Fruit fly (Drosophila melanogaster) whole organism, embryonic: ENCODE measurements around the gene RpL7A.

ENCODE experiments used
- Abd-B ChIP-seq: fragments of 200-800 bp; sonication (Bioruptor generic); optimal IDR thresholded peaks from 2 replicates; lab custom pipeline; 2018; ENCODE audit warnings: missing biosample characterization, mild to moderate bottlenecking, missing genetic modification characterization, moderate library complexity
- Atf3 ChIP-seq: fragments of 200-800 bp; sonication (Bioruptor generic); optimal IDR thresholded peaks from 3 replicates; lab custom pipeline; 2016; ENCODE audit warnings: missing biosample characterization, missing genetic modification characterization
- B-H2 ChIP-seq: fragments of 200-800 bp; sonication (Bioruptor generic); optimal IDR thresholded peaks from 2 replicates; lab custom pipeline; 2018; ENCODE audit warnings: missing biosample characterization, mild to moderate bottlenecking, missing genetic modification characterization
- CG1024 ChIP-seq: fragments of 200-800 bp; sonication (Bioruptor generic); IDR thresholded peaks from 2 replicates; pipeline ENCODE4 v1.3.6; 2022; ENCODE audit warnings: missing biosample characterization, missing genetic modification characterization
- CG10274 ChIP-seq: fragments of 200-800 bp; sonication (Bioruptor generic); optimal IDR thresholded peaks from 3 replicates; lab custom pipeline; 2017; ENCODE audit warnings: missing biosample characterization, mild to moderate bottlenecking, missing genetic modification characterization
- CG12155 ChIP-seq: fragments of 200-800 bp; sonication (Bioruptor generic); optimal IDR thresholded peaks from 3 replicates; lab custom pipeline; 2016; ENCODE audit warnings: missing biosample characterization, missing genetic modification characterization
- CG12299 ChIP-seq: fragments of 200-800 bp; sonication (Bioruptor generic); optimal IDR thresholded peaks from 2 replicates; lab custom pipeline; 2018; ENCODE audit warnings: missing biosample characterization, mild to moderate bottlenecking, missing genetic modification characterization
- CG13775 ChIP-seq: fragments of 200-800 bp; sonication (Bioruptor generic); optimal IDR thresholded peaks from 3 replicates; lab custom pipeline; 2017; ENCODE audit warnings: missing biosample characterization, mild to moderate bottlenecking, missing genetic modification characterization
- CG14014 ChIP-seq: fragments of 200-800 bp; sonication (Bioruptor generic); IDR thresholded peaks from 2 replicates; pipeline ENCODE4 v1.3.6; 2022; ENCODE audit warnings: missing biosample characterization, missing genetic modification characterization
- CG14860 ChIP-seq: fragments of 200-800 bp; sonication (Bioruptor generic); IDR thresholded peaks from 3 replicates; pipeline ENCODE4 v1.3.6; 2022; ENCODE audit warnings: missing biosample characterization, missing genetic modification characterization; ENCODE audit not compliant: partially characterized antibody
- CG18619 ChIP-seq: fragments of 200-800 bp; sonication (Bioruptor generic); optimal IDR thresholded peaks from 3 replicates; lab custom pipeline; 2017; ENCODE audit warnings: missing biosample characterization, mild to moderate bottlenecking, missing genetic modification characterization
- CG31388 ChIP-seq: fragments of 200-800 bp; sonication (Bioruptor generic); optimal IDR thresholded peaks from 2 replicates; lab custom pipeline; 2016; ENCODE audit warnings: missing biosample characterization, missing genetic modification characterization
- CG32772 ChIP-seq: fragments of 200-800 bp; sonication (Bioruptor generic); IDR thresholded peaks from 2 replicates; pipeline ENCODE4 v1.3.6; 2022; ENCODE audit warnings: missing biosample characterization, missing genetic modification characterization
- CG3407 ChIP-seq: fragments of 200-800 bp; sonication (Bioruptor generic); optimal IDR thresholded peaks from 2 replicates; lab custom pipeline; 2018; ENCODE audit warnings: missing biosample characterization, mild to moderate bottlenecking, missing genetic modification characterization
- CG4617 ChIP-seq: fragments of 200-800 bp; sonication (Bioruptor generic); optimal IDR thresholded peaks from 3 replicates; lab custom pipeline; 2016; ENCODE audit warnings: missing biosample characterization, missing genetic modification characterization, borderline replicate concordance
- CG5245 ChIP-seq: fragments of 200-800 bp; sonication (Bioruptor generic); optimal IDR thresholded peaks from 3 replicates; lab custom pipeline; 2016; ENCODE audit warnings: missing biosample characterization, missing genetic modification characterization
- CG6254 ChIP-seq: fragments of 200-800 bp; sonication (Bioruptor generic); optimal IDR thresholded peaks from 3 replicates; lab custom pipeline; 2017; ENCODE audit warnings: mild to moderate bottlenecking, missing biosample characterization, missing genetic modification reagents, missing genetic modification characterization
- CG6813 ChIP-seq: fragments of 200-800 bp; sonication (Bioruptor generic); optimal IDR thresholded peaks from 2 replicates; lab custom pipeline; 2017; ENCODE audit warnings: missing biosample characterization, missing genetic modification characterization, mild to moderate bottlenecking, moderate library complexity, missing genetic modification reagents
- CG7357 ChIP-seq: fragments of 200-800 bp; sonication (Bioruptor generic); IDR thresholded peaks from 3 replicates; pipeline ENCODE4 v1.3.6; 2022; ENCODE audit warnings: missing biosample characterization, missing genetic modification characterization
- CG9876 ChIP-seq: fragments of 200-800 bp; sonication (Bioruptor generic); optimal IDR thresholded peaks from 2 replicates; lab custom pipeline; 2016; ENCODE audit warnings: missing biosample characterization, missing genetic modification characterization
- CG9932 ChIP-seq: fragments of 200-800 bp; sonication (Bioruptor generic); IDR thresholded peaks from 2 replicates; pipeline ENCODE4 v1.3.6; 2022; ENCODE audit warnings: missing biosample characterization, missing genetic modification characterization
- D ChIP-seq, 2 experiments: fragments of 200-800 bp in 1 of 2; fragments of >200 bp in 1 of 2; sonication (Bioruptor generic) in 1 of 2; optimal IDR thresholded peaks; 2 replicates in 1 of 2; 3 replicates in 1 of 2; lab custom pipeline; 2017; ENCODE audit warnings: mild to moderate bottlenecking in 1 of 2, missing biosample characterization in 1 of 2, missing genetic modification characterization in 1 of 2, missing genetic modification reagents in 1 of 2
- HmgZ ChIP-seq: fragments of 200-800 bp; sonication (Bioruptor generic); optimal IDR thresholded peaks from 2 replicates; lab custom pipeline; 2018; ENCODE audit warnings: missing biosample characterization, mild to moderate bottlenecking, missing genetic modification characterization
- Hmr ChIP-seq: fragments of 200-800 bp; sonication (Bioruptor generic); optimal IDR thresholded peaks from 3 replicates; lab custom pipeline; 2017; ENCODE audit warnings: mild to moderate bottlenecking, missing biosample characterization, missing genetic modification reagents, missing genetic modification characterization
- Hr78 ChIP-seq, 2 experiments: fragments of 200-800 bp in 1 of 2; fragments of >200 bp in 1 of 2; sonication (Bioruptor generic) in 1 of 2; optimal IDR thresholded peaks; 2 replicates each; lab custom pipeline; 2017 to 2019; ENCODE audit warnings: missing biosample characterization in 2 of 2, missing genetic modification characterization in 2 of 2, mild to moderate bottlenecking in 1 of 2, moderate library complexity in 1 of 2
- MTF-1 ChIP-seq: fragments of 200-800 bp; sonication (Bioruptor generic); optimal IDR thresholded peaks from 2 replicates; lab custom pipeline; 2018; ENCODE audit warnings: missing biosample characterization, mild to moderate bottlenecking, missing genetic modification characterization, borderline replicate concordance
- ac ChIP-seq: fragments of 200-800 bp; sonication (Bioruptor generic); optimal IDR thresholded peaks from 3 replicates; lab custom pipeline; 2017; ENCODE audit warnings: missing biosample characterization, mild to moderate bottlenecking, missing genetic modification characterization
- bowl ChIP-seq: fragments of 200-800 bp; sonication (Bioruptor generic); IDR thresholded peaks from 2 replicates; pipeline ENCODE4 v1.3.6; 2022; ENCODE audit warnings: missing biosample characterization, missing genetic modification characterization
- br ChIP-seq: fragments of >200 bp; optimal IDR thresholded peaks from 2 replicates; lab custom pipeline; 2017
- bsh ChIP-seq, 2 experiments: fragments of 200-800 bp; sonication (Bioruptor generic); optimal IDR thresholded peaks; 2 replicates each; lab custom pipeline; 2017 to 2018; ENCODE audit warnings: mild to moderate bottlenecking in 2 of 2, missing biosample characterization in 2 of 2, missing genetic modification characterization in 2 of 2, moderate library complexity in 1 of 2
- chn ChIP-seq: fragments of 200-800 bp; sonication (Bioruptor generic); optimal IDR thresholded peaks from 2 replicates; lab custom pipeline; 2016; ENCODE audit warnings: missing biosample characterization, missing genetic modification characterization
- crol ChIP-seq: fragments of 200-800 bp; sonication (Bioruptor generic); IDR thresholded peaks from 2 replicates; pipeline ENCODE4 v1.3.6; 2022; ENCODE audit warnings: missing biosample characterization, missing genetic modification characterization
- danr ChIP-seq: fragments of 200-800 bp; sonication (Bioruptor generic); IDR thresholded peaks from 2 replicates; pipeline ENCODE4 v1.3.6; 2022; ENCODE audit warnings: missing biosample characterization, missing genetic modification characterization
- fd96Cb ChIP-seq: fragments of 200-800 bp; sonication (Bioruptor generic); optimal IDR thresholded peaks from 2 replicates; lab custom pipeline; 2018; ENCODE audit warnings: missing biosample characterization, mild to moderate bottlenecking, missing genetic modification characterization, moderate library complexity
- fru ChIP-seq: fragments of >200 bp; optimal IDR thresholded peaks from 2 replicates; lab custom pipeline; 2017
- gfzf ChIP-seq: fragments of 200-800 bp; sonication (Bioruptor generic); optimal IDR thresholded peaks from 2 replicates; lab custom pipeline; 2016; ENCODE audit warnings: missing biosample characterization, mild to moderate bottlenecking, missing genetic modification characterization, moderate library complexity
- gro ChIP-seq: fragments of 200-800 bp; sonication (Bioruptor generic); optimal IDR thresholded peaks from 2 replicates; lab custom pipeline; 2016; ENCODE audit warnings: missing biosample characterization, missing genetic modification characterization
- h ChIP-seq: fragments of >200 bp; optimal IDR thresholded peaks from 2 replicates; lab custom pipeline; 2017
- ham ChIP-seq: fragments of 200-800 bp; sonication (Bioruptor generic); IDR thresholded peaks from 2 replicates; pipeline ENCODE4 v1.3.6; 2022; ENCODE audit warnings: missing biosample characterization, missing genetic modification characterization
- hb ChIP-seq: fragments of 200-800 bp; sonication (Bioruptor generic); IDR thresholded peaks from 3 replicates; pipeline ENCODE4 v1.3.6; 2022; ENCODE audit warnings: missing biosample characterization, missing genetic modification characterization; ENCODE audit not compliant: partially characterized antibody
- klu ChIP-seq: fragments of 200-800 bp; sonication (Bioruptor generic); IDR thresholded peaks from 2 replicates; pipeline ENCODE4 v1.3.6; 2022; ENCODE audit warnings: missing biosample characterization, missing genetic modification characterization
- luna ChIP-seq: fragments of 200-800 bp; sonication (Bioruptor generic); optimal IDR thresholded peaks from 2 replicates; lab custom pipeline; 2016; ENCODE audit warnings: missing biosample characterization, missing genetic modification characterization
- pb ChIP-seq: fragments of 200-800 bp; sonication (Bioruptor generic); optimal IDR thresholded peaks from 3 replicates; lab custom pipeline; 2016; ENCODE audit warnings: missing biosample characterization, missing genetic modification characterization
- sc ChIP-seq, 3 experiments: fragments of >200 bp in 2 of 3; fragments of 200-800 bp in 1 of 3; sonication (Bioruptor generic) in 1 of 3; optimal IDR thresholded peaks; 2 replicates in 2 of 3; 3 replicates in 1 of 3; lab custom pipeline; 2017; ENCODE audit warnings: mild to moderate bottlenecking in 1 of 3, missing biosample characterization in 1 of 3, missing genetic modification characterization in 1 of 3, missing genetic modification reagents in 1 of 3
- schlank ChIP-seq: fragments of 200-800 bp; sonication (Bioruptor generic); optimal IDR thresholded peaks from 2 replicates; lab custom pipeline; 2018; ENCODE audit warnings: missing biosample characterization, mild to moderate bottlenecking, missing genetic modification characterization
- sd ChIP-seq: fragments of 200-800 bp; sonication (Bioruptor generic); optimal IDR thresholded peaks from 3 replicates; lab custom pipeline; 2018; ENCODE audit warnings: missing biosample characterization, mild to moderate bottlenecking, missing genetic modification characterization, moderate library complexity
- sim ChIP-seq: fragments of 200-800 bp; sonication (Bioruptor generic); IDR thresholded peaks from 2 replicates; pipeline ENCODE4 v1.3.6; 2022; ENCODE audit warnings: missing biosample characterization, missing genetic modification characterization
- toy ChIP-seq: fragments of 200-800 bp; sonication (Bioruptor generic); IDR thresholded peaks from 2 replicates; pipeline ENCODE4 v1.3.6; 2022; ENCODE audit warnings: missing biosample characterization, missing genetic modification characterization
- usp ChIP-seq: fragments of >200 bp; optimal IDR thresholded peaks from 2 replicates; lab custom pipeline; 2017; ENCODE audit warnings: missing biosample characterization, missing genetic modification characterization
- vfl ChIP-seq: fragments of 200-800 bp; sonication (Bioruptor generic); optimal IDR thresholded peaks from 2 replicates; lab custom pipeline; 2016; ENCODE audit warnings: missing biosample characterization, missing genetic modification characterization
- wdn ChIP-seq: fragments of 200-800 bp; sonication (Bioruptor generic); IDR thresholded peaks from 2 replicates; pipeline ENCODE4 v1.3.6; 2022; ENCODE audit warnings: missing biosample characterization, missing genetic modification characterization
- yki ChIP-seq: fragments of >200 bp; optimal IDR thresholded peaks from 3 replicates; lab custom pipeline; 2018

The RpL7A gene

dm6 chrX:6524217-6524616 is 8.9 kb downstream of the RpL7A start, which contains the start of the genes CG42340 and CG3918 (continued):
- no peak for TF ChIP-seq sim
- TF ChIP-seq br (lab: Kevin White, UChicago), result no peak
- TF ChIP-seq Hmr, result peak; percentile 94
- TF ChIP-seq luna (GFP tag; lab: Kevin White, UChicago), result no peak
- TF ChIP-seq CG12299 (tag; lab: Kevin White, UChicago), result no peak
- no peak for TF ChIP-seq crol (GFP tag; lab: Robert Waterston, UW)
- TF ChIP-seq pb (GFP tag; lab: Kevin White, UChicago), result no peak
- TF ChIP-seq CG14860 (GFP tag; lab: Robert Waterston, UW), result 0 out of 3 replicates have a peak, but pooled peaks have one; percentile 42
- no peak for TF ChIP-seq CG13775
- no peak for TF ChIP-seq CG5245
- no peak for TF ChIP-seq CG31388 (GFP tag; lab: Kevin White, UChicago)
- TF ChIP-seq CG4617 (GFP tag; lab: Kevin White, UChicago), result peak; percentile 93
- peak; percentile 22 for TF ChIP-seq Abd-B
- TF ChIP-seq chn (GFP tag; lab: Kevin White, UChicago), result no peak
- TF ChIP-seq fru (lab: Kevin White, UChicago), result no peak
- TF ChIP-seq B-H2, result peak; percentile 36
- no peak for TF ChIP-seq Hr78 (GFP tag; optimal IDR thresholded peaks at IDR 0.05; lab: Kevin White, UChicago)
- no peak for TF ChIP-seq yki (lab: Kevin White, UChicago)
- TF ChIP-seq h (lab: Kevin White, UChicago), result no peak
- peak; percentile 53 for TF ChIP-seq CG9932 (GFP tag; lab: Robert Waterston, UW)
- peak; percentile 99 for TF ChIP-seq gfzf
- no peak for TF ChIP-seq danr (GFP tag; lab: Robert Waterston, UW)
- no peak for TF ChIP-seq Atf3
- no peak for TF ChIP-seq MTF-1
- no peak for TF ChIP-seq vfl
- peak; percentile 28 for TF ChIP-seq CG9876 (GFP tag; lab: Kevin White, UChicago)
- TF ChIP-seq schlank (tag; lab: Kevin White, UChicago), result no peak
- TF ChIP-seq CG6254, result no peak
- no peak for TF ChIP-seq CG12155 (GFP tag; lab: Kevin White, UChicago)
- no peak for TF ChIP-seq bowl (GFP tag; lab: Robert Waterston, UW)
- no peak for TF ChIP-seq klu
- no peak for TF ChIP-seq CG6813 (GFP tag; lab: Kevin White, UChicago)
- TF ChIP-seq gro (GFP tag; lab: Kevin White, UChicago), result peak; percentile 27
- no peak for TF ChIP-seq usp
- peak; percentile 83 for TF ChIP-seq HmgZ
- no peak for TF ChIP-seq ham (GFP tag; lab: Robert Waterston, UW)
- no peak for TF ChIP-seq CG14014 (GFP tag; lab: Robert Waterston, UW)
- no peak for TF ChIP-seq fd96Cb (tag; lab: Kevin White, UChicago)
- TF ChIP-seq wdn, result no peak
- no peak for TF ChIP-seq CG3407
- no peak for TF ChIP-seq ac (GFP tag; lab: Kevin White, UChicago)
- no peak for TF ChIP-seq toy (GFP tag; lab: Robert Waterston, UW)
- peak; percentile 6 for TF ChIP-seq CG18619
- TF ChIP-seq CG32772 (GFP tag; lab: Robert Waterston, UW), result no peak
- TF ChIP-seq sc (optimal IDR thresholded peaks at IDR 0.05; lab: Kevin White, UChicago), result no peak
- TF ChIP-seq sc (GFP tag; optimal IDR thresholded peaks at IDR 0.05; lab: Kevin White, UChicago), result no peak
- TF ChIP-seq bsh (GFP tag; optimal IDR thresholded peaks at IDR 0.05; lab: Kevin White, UChicago), result no peak
- TF ChIP-seq CG1024 (GFP tag; lab: Robert Waterston, UW), result no peak
- TF ChIP-seq sd (tag; lab: Kevin White, UChicago), result peak; percentile 78
- no peak for TF ChIP-seq CG7357
- TF ChIP-seq hb (GFP tag; lab: Robert Waterston, UW), result 0 out of 3 replicates have a peak, but pooled peaks have one; percentile 28
- TF ChIP-seq D (optimal IDR thresholded peaks at IDR 0.05; lab: Kevin White, UChicago), result no peak
- no peak for TF ChIP-seq D (GFP tag; optimal IDR thresholded peaks at IDR 0.05; lab: Kevin White, UChicago)
- no peak for TF ChIP-seq CG10274 (GFP tag; lab: Kevin White, UChicago)
